4 worm cellular contexts compared by ENCODE assay signal in the genomic region with DNA sequence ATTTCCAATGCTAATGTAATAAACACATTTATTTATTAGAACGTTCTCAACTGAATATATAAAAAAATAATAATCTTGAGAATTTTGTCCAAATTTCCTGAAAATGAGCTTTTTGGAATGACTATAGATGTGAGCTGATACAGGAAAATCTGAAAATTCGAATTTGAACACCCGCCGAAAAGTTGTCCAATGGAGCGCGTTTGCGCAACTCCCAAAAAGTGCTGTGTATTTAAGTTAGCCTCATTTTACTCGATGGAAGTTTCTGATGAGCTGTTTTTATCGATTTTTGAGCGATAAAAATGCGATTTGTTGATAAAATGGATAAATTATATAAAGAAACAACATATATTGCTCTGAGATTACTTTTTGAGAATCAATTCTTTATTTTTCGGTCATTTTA.
TF ChIP-seq lines count a peak whose summit lies in the region.

No protein-coding gene starts in this region.

TF ChIP-seq in whole organism, L1 larva, 84 proteins besides CTCF, POLR2A, EP300 and RAD21:
- TF ChIP-seq efl-1 (optimal IDR thresholded peaks at IDR 0.05; lab: Kevin White, UChicago) (peak in 1 of 2 experiments; percentile 72), efl-1 (GFP tag; optimal IDR thresholded peaks at IDR 0.05 in 1 of 2; lab: Kevin White, UChicago) (peak; percentile 79 to 98), dpl-1 (GFP tag; optimal IDR thresholded peaks at IDR 0.05; lab: Kevin White, UChicago) (peak; percentile 38 to 70 (median 69)), lin-35 (GFP tag; optimal IDR thresholded peaks at IDR 0.05; lab: Kevin White, UChicago) (peak; percentile 20 to 77)
TF ChIP-seq in whole organism, L1 larva: peak in this region for 3; not testable (repeated sequence) for 81.

TF ChIP-seq in whole organism, L2 larva, 48 proteins besides CTCF, POLR2A, EP300 and RAD21:
- TF ChIP-seq gmeb-1 (tag; optimal IDR thresholded peaks at IDR 0.05; lab: Kevin White, UChicago): peak; percentile 43

TF ChIP-seq in whole organism, L4 larva, 104 proteins besides CTCF, POLR2A, EP300 and RAD21:
- 0 out of 2 replicates have a peak, but pooled peaks have one; percentile 20 for TF ChIP-seq hmg-1.1 (GFP tag; IDR thresholded peaks at IDR 0.05; lab: Robert Waterston, UW)
- TF ChIP-seq dpl-1 (GFP tag; optimal IDR thresholded peaks at IDR 0.05; lab: Kevin White, UChicago): peak; percentile 5
- peak; percentile 92 for TF ChIP-seq lin-38 (GFP tag; IDR thresholded peaks at IDR 0.05; lab: Robert Waterston, UW)

TF ChIP-seq in whole organism, young adult, 124 proteins besides CTCF, POLR2A, EP300 and RAD21:
- peak; percentile 46 for TF ChIP-seq lin-54 (GFP tag; optimal IDR thresholded peaks at IDR 0.05; lab: Kevin White, UChicago)
- peak; percentile 89 for TF ChIP-seq mcd-1 (GFP tag; IDR thresholded peaks at IDR 0.05; lab: Robert Waterston, UW)
